Worm (Caenorhabditis elegans) whole organism, midembryonic: ENCODE measurements around the gene enee-1.

Source experiments
- T22C8.4 ChIP-seq: fragments of 200-800 bp; sonication (Bioruptor generic); IDR thresholded peaks from 2 replicates; pipeline ENCODE4 v1.3.6; 2022; ENCODE audit warnings: missing genetic modification characterization, missing compliant biosample characterization
- cog-1 ChIP-seq: sonication (generic microtip); optimal IDR thresholded peaks from 2 replicates; lab custom pipeline; 2016; ENCODE audit warnings: missing genetic modification characterization, missing compliant biosample characterization
- flt-1 ChIP-seq: fragments of 200-800 bp; sonication (Bioruptor generic); IDR thresholded peaks from 2 replicates; pipeline ENCODE4 v1.3.6; 2022; ENCODE audit warnings: missing genetic modification characterization, missing compliant biosample characterization
- klf-2 ChIP-seq: fragments of 200-800 bp; sonication (Bioruptor generic); conservative IDR thresholded peaks from 2 replicates; pipeline ENCODE4 v1.3.6; 2022; ENCODE audit warnings: missing genetic modification reagents, missing genetic modification characterization, missing compliant biosample characterization
- med-1 ChIP-seq: sonication (generic microtip); optimal IDR thresholded peaks from 2 replicates; lab custom pipeline; 2017; ENCODE audit warnings: missing genetic modification characterization, mild to moderate bottlenecking, missing compliant biosample characterization, antibody characterized with exemption, missing genetic modification reagents; ENCODE audit not compliant: insufficient read depth
- ref-1 ChIP-seq: fragments of 200-800 bp; sonication (Bioruptor generic); conservative IDR thresholded peaks from 2 replicates; pipeline ENCODE4 v1.3.6; 2022; ENCODE audit warnings: missing genetic modification reagents, missing genetic modification characterization, missing compliant biosample characterization
- tab-1 ChIP-seq: fragments of 200-800 bp; sonication (Bioruptor generic); IDR thresholded peaks from 2 replicates; pipeline ENCODE4 v1.3.6; 2022; ENCODE audit warnings: missing genetic modification characterization, missing compliant biosample characterization
- ztf-23 ChIP-seq: fragments of 200-800 bp; sonication (Bioruptor generic); IDR thresholded peaks from 2 replicates; pipeline ENCODE4 v1.3.6; 2022; ENCODE audit warnings: missing genetic modification reagents, missing genetic modification characterization, missing compliant biosample characterization
- ztf-29 ChIP-seq: fragments of 200-800 bp; sonication (Bioruptor generic); IDR thresholded peaks from 2 replicates; pipeline ENCODE4 v1.3.6; 2022; ENCODE audit warnings: missing genetic modification reagents, missing genetic modification characterization, missing compliant biosample characterization

The enee-1 gene

ce11 chrII:43640-44039 is 19.2 kb downstream of the enee-1 start, which contains the start of gene nfyc-1:
TSS of gene nfyc-1 (plus strand) at chrII:43907.
- TF ChIP-seq T22C8.4 (GFP tag; lab: Robert Waterston, UW), result no peak
- no peak for TF ChIP-seq klf-2
- no peak for TF ChIP-seq tab-1 (GFP tag; lab: Robert Waterston, UW)
- TF ChIP-seq flt-1 (GFP tag; lab: Robert Waterston, UW), result no peak
- TF ChIP-seq med-1 (GFP tag; lab: Kevin White, UChicago), result no peak
- TF ChIP-seq cog-1 (tag; lab: Kevin White, UChicago), result no peak
- no peak for TF ChIP-seq ztf-23 (GFP tag; lab: Robert Waterston, UW)
- TF ChIP-seq ztf-29, result no peak
- TF ChIP-seq ref-1 (GFP tag; lab: Robert Waterston, UW), result no peak

DNA sequence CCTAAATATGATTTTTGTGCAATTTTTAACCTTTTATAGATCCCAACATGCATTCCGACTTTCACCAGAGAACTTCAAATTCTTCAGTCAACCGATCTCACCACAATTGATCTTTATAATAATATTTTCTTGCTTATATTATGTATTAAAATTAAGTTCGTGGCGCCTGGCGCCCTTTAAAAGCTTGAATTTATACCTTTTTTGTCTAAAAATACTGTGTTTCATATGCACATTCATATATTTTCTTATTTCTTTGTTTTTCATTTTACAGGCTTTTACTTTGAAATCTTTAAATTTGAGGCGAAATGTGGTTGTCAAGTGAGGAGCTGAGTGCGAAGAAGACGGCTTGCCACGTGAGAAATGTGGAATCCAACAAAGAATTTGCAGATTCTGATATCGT is 20.3 kb downstream of the enee-1 start, which contains the start of gene rpoa-49:
Gene rpoa-49 (plus strand): TSS at position 301 of the 400 bp plus-strand sequence.
- TF ChIP-seq cog-1 (tag; lab: Kevin White, UChicago), result no peak

ce11 chrII:46116-46515 is 21.6 kb downstream of the enee-1 start, which contains the start of gene rpt-4:
TSS of gene rpt-4 (minus strand) at chrII:46216.
- no peak for TF ChIP-seq cog-1 (tag; lab: Kevin White, UChicago)
- no peak for TF ChIP-seq ztf-29
- TF ChIP-seq ztf-23 (GFP tag; lab: Robert Waterston, UW), result no peak
- no peak for TF ChIP-seq T22C8.4 (GFP tag; lab: Robert Waterston, UW)
- no peak for TF ChIP-seq klf-2
- TF ChIP-seq tab-1 (GFP tag; lab: Robert Waterston, UW), result no peak
- no peak for TF ChIP-seq ref-1 (GFP tag; lab: Robert Waterston, UW)

ce11 chrII:47280-47679 is 22.8 kb downstream of the enee-1 start, which contains the start of gene C23H3.5:
TSS of gene C23H3.5 (plus strand) at chrII:47580.
- no peak for TF ChIP-seq flt-1 (GFP tag; lab: Robert Waterston, UW)
- TF ChIP-seq klf-2, result no peak
- TF ChIP-seq med-1 (GFP tag; lab: Kevin White, UChicago), result no peak
- no peak for TF ChIP-seq tab-1 (GFP tag; lab: Robert Waterston, UW)
- TF ChIP-seq ref-1 (GFP tag; lab: Robert Waterston, UW), result no peak
- TF ChIP-seq cog-1 (tag; lab: Kevin White, UChicago), result no peak
- TF ChIP-seq T22C8.4 (GFP tag; lab: Robert Waterston, UW), result no peak
- TF ChIP-seq ztf-29, result no peak

ce11 chrII:50862-51261 is 26.4 kb downstream of the enee-1 start:
- TF ChIP-seq T22C8.4 (GFP tag; lab: Robert Waterston, UW), result no peak
- no peak for TF ChIP-seq klf-2
- TF ChIP-seq cog-1 (tag; lab: Kevin White, UChicago), result no peak
- TF ChIP-seq ztf-29, result no peak
- TF ChIP-seq ref-1 (GFP tag; lab: Robert Waterston, UW), result no peak

ce11 chrII:51352-51751 is 26.9 kb downstream of the enee-1 start, which contains the start of gene sptl-1:
TSS of gene sptl-1 (plus strand) at chrII:51652.
- TF ChIP-seq flt-1 (GFP tag; lab: Robert Waterston, UW), result no peak
- TF ChIP-seq tab-1 (GFP tag; lab: Robert Waterston, UW), result no peak
- TF ChIP-seq med-1 (GFP tag; lab: Kevin White, UChicago), result no peak
- no peak for TF ChIP-seq cog-1 (tag; lab: Kevin White, UChicago)
- no peak for TF ChIP-seq ztf-29
- TF ChIP-seq ref-1 (GFP tag; lab: Robert Waterston, UW), result no peak
- TF ChIP-seq T22C8.4 (GFP tag; lab: Robert Waterston, UW), result no peak
- no peak for TF ChIP-seq ztf-23 (GFP tag; lab: Robert Waterston, UW)
- TF ChIP-seq klf-2, result no peak

ce11 chrII:55204-55603 is 30.7 kb downstream of the enee-1 start, which contains the start of gene tre-5:
TSS of gene tre-5 (minus strand) at chrII:55304.
- TF ChIP-seq flt-1 (GFP tag; lab: Robert Waterston, UW), result no peak
- TF ChIP-seq T22C8.4 (GFP tag; lab: Robert Waterston, UW), result no peak

- TF ChIP-seq ztf-29 (no peak), tab-1 (GFP tag; lab: Robert Waterston, UW) (no peak), ref-1 (GFP tag; lab: Robert Waterston, UW) (no peak), flt-1 (GFP tag; lab: Robert Waterston, UW) (no peak), med-1 (GFP tag; lab: Kevin White, UChicago) (no peak), klf-2 (no peak), ztf-23 (GFP tag; lab: Robert Waterston, UW) (no peak), T22C8.4 (GFP tag; lab: Robert Waterston, UW) (no peak), cog-1 (tag; lab: Kevin White, UChicago) (no peak)
Observed at ce11 chrII:57370-57769, 32.9 kb downstream of the enee-1 start, which contains the start of gene ascc-1. TSS of gene ascc-1 (plus strand) at chrII:57670.

DNA sequence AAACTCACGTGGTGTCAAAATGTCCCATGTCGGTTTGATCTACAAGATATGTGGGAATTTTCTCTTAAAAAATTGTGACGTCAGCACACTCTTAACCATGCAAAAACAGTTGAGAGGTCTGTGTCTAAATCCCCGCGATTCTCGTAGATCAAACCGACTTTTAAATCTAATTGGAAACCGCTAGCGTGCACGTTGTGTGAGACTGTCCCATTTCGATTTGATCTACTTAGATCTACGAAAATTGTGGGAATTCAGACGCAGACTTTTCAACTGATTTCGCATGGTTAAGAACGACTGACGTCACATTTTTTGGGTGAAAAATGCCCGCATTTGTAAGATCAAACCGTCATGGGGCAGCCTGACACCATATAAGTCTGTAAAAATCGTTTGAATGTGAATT is 33.4 kb downstream of the enee-1 start:
- TF ChIP-seq ztf-29 (no peak), cog-1 (tag; lab: Kevin White, UChicago) (no peak)

- no peak for TF ChIP-seq ztf-23 (GFP tag; lab: Robert Waterston, UW)
- no peak for TF ChIP-seq flt-1 (GFP tag; lab: Robert Waterston, UW)
- no peak for TF ChIP-seq klf-2
- no peak for TF ChIP-seq ref-1 (GFP tag; lab: Robert Waterston, UW)
Observed at ce11 chrII:60049-60448, 35.6 kb downstream of the enee-1 start.

DNA sequence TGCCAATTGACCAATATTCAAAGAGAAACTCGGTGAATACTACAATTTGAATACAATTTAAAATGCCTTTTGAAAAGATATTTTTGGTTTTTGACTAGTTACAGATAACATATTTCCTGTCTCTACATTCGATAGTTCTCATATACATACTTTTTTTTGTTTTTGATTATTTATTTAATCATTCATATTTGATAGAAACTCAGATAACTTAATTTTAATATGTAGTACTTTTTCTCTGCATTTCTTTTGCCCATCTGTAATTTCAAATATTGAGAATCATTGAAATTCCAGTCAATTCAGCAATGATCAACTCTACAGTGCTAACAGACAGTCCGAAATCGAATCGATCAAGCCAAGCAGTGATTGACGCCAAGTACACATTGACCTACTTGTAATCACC is 36.5 kb downstream of the enee-1 start, which contains the start of gene C23H3.2:
Gene C23H3.2 (plus strand): TSS at position 301 of the 400 bp plus-strand sequence.
- TF ChIP-seq med-1 (GFP tag; lab: Kevin White, UChicago) (no peak), ztf-23 (GFP tag; lab: Robert Waterston, UW) (no peak), cog-1 (tag; lab: Kevin White, UChicago) (no peak), T22C8.4 (GFP tag; lab: Robert Waterston, UW) (no peak)
